Fruit fly (Drosophila melanogaster): ENCODE measurements around the gene CG31715.

Gene CG31715

DNA sequence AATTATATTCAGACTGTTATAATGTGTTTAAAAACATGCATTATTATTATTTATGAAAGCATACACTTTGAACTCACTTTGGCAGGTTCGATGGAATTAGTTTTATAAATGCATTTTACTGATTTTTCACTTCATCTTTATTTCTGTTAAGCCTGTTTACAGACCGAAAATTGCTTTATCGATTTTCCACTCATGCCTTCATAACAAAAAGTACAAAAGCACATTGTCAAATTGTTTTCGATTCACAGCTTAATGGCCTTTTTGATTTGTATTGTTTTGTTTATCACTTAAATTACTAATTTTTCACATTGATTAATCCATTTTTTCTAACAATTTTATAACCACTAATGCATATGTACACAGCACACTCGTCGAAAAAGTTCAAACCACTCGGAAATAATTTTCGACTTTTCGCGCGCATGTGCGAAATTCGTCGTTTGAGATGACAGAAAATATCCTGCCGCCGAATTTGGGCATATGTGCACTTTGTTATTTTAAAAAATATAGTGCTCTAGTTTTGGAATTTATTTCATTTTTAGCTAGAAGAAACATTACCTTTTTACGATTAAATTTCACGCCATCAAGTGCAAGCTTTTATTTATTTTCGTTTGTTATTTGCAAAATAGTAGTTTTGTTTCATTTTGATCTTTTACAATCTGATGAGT lies 32.3 kb downstream of the CG31715 start, which contains the start of gene rho-5:
Gene rho-5, minus strand, starts transcription at position 296 of the 665 bp plus-strand sequence.
- TF ChIP-seq Mio (GFP tag; optimal IDR thresholded peaks at IDR 0.05) (no peak), Hr83 (GFP tag; optimal IDR thresholded peaks at IDR 0.05; ENCODE audit: poor library complexity, severe bottlenecking) (no peak), ey (GFP tag; optimal IDR thresholded peaks at IDR 0.05) (no peak), tai (GFP tag; optimal IDR thresholded peaks at IDR 0.05) (no peak), foxo (GFP tag; optimal IDR thresholded peaks at IDR 0.05) (no peak), dmrt93B (GFP tag; optimal IDR thresholded peaks at IDR 0.05) (no peak), Sp1 (GFP tag; optimal IDR thresholded peaks at IDR 0.05) (no peak), rgr (GFP tag; optimal IDR thresholded peaks at IDR 0.05) (no peak), Abd-B (GFP tag; optimal IDR thresholded peaks at IDR 0.05) (no peak), Jra (GFP tag; optimal IDR thresholded peaks at IDR 0.05) (no peak), dl (GFP tag; optimal IDR thresholded peaks at IDR 0.05; ENCODE audit: insufficient read depth in 1 of 2, partially characterized antibody in 2 of 2) (no peak), fru (GFP tag; optimal IDR thresholded peaks at IDR 0.05) (no peak), Myc (optimal IDR thresholded peaks at IDR 0.05) (no peak), CG9705 (GFP tag; optimal IDR thresholded peaks at IDR 0.05) (no peak), psq (GFP tag; optimal IDR thresholded peaks at IDR 0.05) (no peak)

DNA sequence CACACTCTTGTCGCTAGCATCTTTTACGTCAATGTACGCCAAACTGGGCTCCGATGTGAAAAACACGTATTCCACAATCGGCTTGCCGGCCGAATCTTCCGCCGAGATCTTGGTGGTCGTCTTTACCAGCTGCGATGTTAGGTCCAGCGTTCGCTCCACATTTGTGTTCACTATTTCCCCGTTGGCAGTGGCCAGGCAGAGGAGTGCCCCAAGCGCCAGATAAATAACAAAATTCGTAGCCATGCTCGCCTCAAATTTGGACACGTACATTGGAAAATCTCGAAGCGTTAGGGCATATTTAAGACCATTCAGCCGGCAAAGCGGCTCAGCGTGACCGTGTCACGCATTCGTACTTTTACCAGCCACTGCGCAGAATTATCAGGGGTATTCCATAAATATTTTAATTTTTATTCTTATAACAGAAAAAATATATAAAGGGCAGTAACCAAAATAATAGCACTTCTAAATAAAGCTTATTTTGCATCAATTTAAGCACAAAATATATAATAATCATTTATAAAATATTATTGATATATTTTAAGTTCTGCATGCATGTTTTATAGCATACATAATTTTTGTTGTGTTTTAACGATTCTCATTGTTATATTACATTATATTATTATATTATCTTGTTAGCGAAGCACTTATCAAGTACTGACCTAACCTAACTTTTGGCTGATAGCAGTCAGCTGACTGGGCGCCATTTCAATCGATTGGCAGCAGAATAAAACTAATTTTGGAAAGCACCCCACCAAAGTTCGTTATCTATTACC lies 34.2 kb downstream of the CG31715 start, which contains the start of the genes CG33303 and dpr19:
Gene CG33303, minus strand, starts transcription at position 294 of the 773 bp plus-strand sequence.
Gene dpr19, plus strand, starts transcription at position 705 of the 773 bp plus-strand sequence.
- TF ChIP-seq OdsH (GFP tag; optimal IDR thresholded peaks at IDR 0.05), result peak; percentile 18
- peak; percentile 21 for TF ChIP-seq Hr83 (GFP tag; optimal IDR thresholded peaks at IDR 0.05; ENCODE audit: poor library complexity, severe bottlenecking)
- peak; percentile 69 for TF ChIP-seq HLH106 (tag; optimal IDR thresholded peaks at IDR 0.05)
- TF ChIP-seq Hnf4 (GFP tag; optimal IDR thresholded peaks at IDR 0.05), result no peak
- TF ChIP-seq Rel (GFP tag; optimal IDR thresholded peaks at IDR 0.05), result no peak
- TF ChIP-seq Rel (tag; optimal IDR thresholded peaks at IDR 0.05), result peak; percentile 43
- peak; percentile 62 for TF ChIP-seq rgr (GFP tag; optimal IDR thresholded peaks at IDR 0.05)
- TF ChIP-seq Sp1 (GFP tag; optimal IDR thresholded peaks at IDR 0.05), result peak; percentile 69
- TF ChIP-seq Myc (optimal IDR thresholded peaks at IDR 0.05), result no peak

- no peak for TF ChIP-seq Dfd (GFP tag; optimal IDR thresholded peaks at IDR 0.05)
- no peak for TF ChIP-seq rgr (GFP tag; optimal IDR thresholded peaks at IDR 0.05)
- TF ChIP-seq OdsH (GFP tag; optimal IDR thresholded peaks at IDR 0.05), result no peak
- no peak for TF ChIP-seq CG32264 (GFP tag; optimal IDR thresholded peaks at IDR 0.05)
- TF ChIP-seq Sp1 (GFP tag; optimal IDR thresholded peaks at IDR 0.05), result no peak
- no peak for TF ChIP-seq HLH106 (tag; optimal IDR thresholded peaks at IDR 0.05)
- no peak for TF ChIP-seq foxo (GFP tag; optimal IDR thresholded peaks at IDR 0.05)
- no peak for TF ChIP-seq Abd-B (GFP tag; optimal IDR thresholded peaks at IDR 0.05)
Measured at dm6 chr2L:10376276-10376675, 34.9 kb downstream of the CG31715 start.

- TF ChIP-seq ey (GFP tag; optimal IDR thresholded peaks at IDR 0.05) (no peak), Vsx2 (GFP tag; optimal IDR thresholded peaks at IDR 0.05; ENCODE audit: partially characterized antibody) (no peak), CG9705 (GFP tag; optimal IDR thresholded peaks at IDR 0.05) (no peak), pan (optimal IDR thresholded peaks at IDR 0.05) (no peak), Hr78 (GFP tag; optimal IDR thresholded peaks at IDR 0.05) (no peak), OdsH (GFP tag; optimal IDR thresholded peaks at IDR 0.05) (no peak), sage (GFP tag; optimal IDR thresholded peaks at IDR 0.05) (no peak), Jra (GFP tag; optimal IDR thresholded peaks at IDR 0.05) (no peak), Hr83 (GFP tag; optimal IDR thresholded peaks at IDR 0.05; ENCODE audit: poor library complexity, severe bottlenecking) (no peak), dl (GFP tag; optimal IDR thresholded peaks at IDR 0.05; ENCODE audit: insufficient read depth in 1 of 2, partially characterized antibody in 2 of 2) (no peak), rgr (GFP tag; optimal IDR thresholded peaks at IDR 0.05) (no peak)
Measured at dm6 chr2L:10378631-10379030, 37.2 kb downstream of the CG31715 start.

dm6 chr2L:10379865-10380264 lies 38.4 kb downstream of the CG31715 start, which contains the start of gene gny:
gny (plus strand) TSS chr2L:10380103.
- TF ChIP-seq sage (GFP tag; optimal IDR thresholded peaks at IDR 0.05) (no peak), CG32264 (GFP tag; optimal IDR thresholded peaks at IDR 0.05) (no peak), Rel (GFP tag; optimal IDR thresholded peaks at IDR 0.05) (no peak), Rel (tag; optimal IDR thresholded peaks at IDR 0.05) (peak; percentile 1), foxo (GFP tag; optimal IDR thresholded peaks at IDR 0.05) (no peak), HLH106 (tag; optimal IDR thresholded peaks at IDR 0.05) (no peak)

All from whole organism, wandering third instar larva.